Fruit fly (Drosophila melanogaster) whole organism, larva: ENCODE results near the gene CG42590.

Source experiments
- noc ChIP-seq: fragments of 200-800 bp; sonication (Bioruptor generic); optimal IDR thresholded peaks from 3 replicates; lab custom pipeline; 2019; ENCODE audit warnings: missing biosample characterization, mild to moderate bottlenecking, missing genetic modification characterization, moderate library complexity

The CG42590 gene

dm6 chr3L:8027666-8028314, 41.3 kb downstream of the CG42590 start:
- TF ChIP-seq noc (tag; lab: Kevin White, UChicago): no peak

DNA sequence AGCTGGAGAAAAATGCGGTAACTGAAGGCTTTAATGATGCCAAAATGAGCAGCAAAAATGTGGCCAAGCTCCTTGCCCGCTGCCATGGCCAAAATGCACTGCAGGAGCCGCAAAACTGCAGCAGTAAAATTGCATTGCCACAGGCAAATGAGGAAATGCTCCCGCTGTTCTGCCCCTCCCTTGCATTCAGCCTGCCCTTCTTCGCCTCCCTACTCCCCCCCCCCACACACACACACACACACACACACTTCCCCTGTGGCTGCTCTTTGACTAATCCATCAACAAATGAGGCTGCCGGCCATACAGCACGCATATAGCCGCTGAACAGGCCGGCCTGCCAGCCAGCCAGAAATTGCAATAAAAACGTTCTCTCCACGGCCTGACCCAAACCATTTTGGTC, 41.9 kb downstream of the CG42590 start:
- TF ChIP-seq noc (tag; lab: Kevin White, UChicago): no peak

DNA sequence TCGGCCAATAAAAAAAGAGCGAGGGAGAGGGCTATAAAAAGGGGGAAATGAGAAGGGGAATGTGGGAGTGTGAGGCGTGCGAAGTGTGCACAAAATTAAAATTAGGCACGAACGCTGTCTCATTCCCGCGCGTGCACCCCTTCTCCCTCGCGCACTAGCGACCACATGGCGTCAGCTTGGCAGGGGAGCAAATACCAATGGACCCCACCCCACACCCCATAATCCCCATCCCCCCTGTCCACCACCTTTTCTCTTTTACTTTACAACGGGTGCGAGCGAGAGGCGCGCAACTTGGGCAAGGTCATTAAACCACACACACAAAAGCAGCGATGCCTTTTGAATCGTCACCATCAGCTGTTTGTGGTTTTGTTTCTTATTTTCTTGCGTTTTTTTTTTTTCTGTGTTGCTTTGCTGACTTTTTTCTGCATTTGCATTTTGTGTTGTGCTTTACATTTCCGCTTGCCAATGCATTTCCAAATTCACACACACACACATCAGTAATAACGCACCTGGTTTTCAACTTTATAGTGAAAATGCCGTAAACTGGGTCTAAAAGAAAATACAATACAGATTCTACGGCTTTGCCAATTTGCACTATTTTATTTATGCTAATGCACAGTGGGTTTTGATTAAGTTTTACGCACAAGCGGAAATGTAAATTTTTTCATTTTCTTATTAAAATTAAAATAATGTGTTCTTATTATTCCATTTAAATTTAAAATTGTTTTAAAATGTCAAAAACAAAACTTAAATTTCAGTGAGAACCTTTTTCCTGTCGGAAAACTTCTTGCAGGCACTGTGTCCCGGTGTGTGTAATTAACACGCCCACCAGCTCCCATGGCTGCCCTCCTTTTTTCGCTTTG, 44.6 kb downstream of the CG42590 start:
- peak; percentile 5 for TF ChIP-seq noc (tag; lab: Kevin White, UChicago)

- peak; percentile 79 for TF ChIP-seq noc (tag; lab: Kevin White, UChicago)
Measured at dm6 chr3L:8018665-8019070, 50.4 kb downstream of the CG42590 start.
